Worm (Caenorhabditis elegans) whole organism, L3 larva: ENCODE measurements around the gene srh-241.

Source experiments
- ama-1 ChIP-seq: fragments of 150-350 bp; optimal IDR thresholded peaks from 2 replicates; lab custom pipeline; 2018
- ceh-16 ChIP-seq: sonication (generic microtip); optimal IDR thresholded peaks from 2 replicates; lab custom pipeline; 2017; ENCODE audit warnings: missing biosample characterization, missing genetic modification characterization
- egl-27 ChIP-seq: sonication (generic microtip); optimal IDR thresholded peaks from 4 replicates; lab custom pipeline; 2017; ENCODE audit warnings: missing biosample characterization, missing genetic modification reagents, missing genetic modification characterization
- elt-3 ChIP-seq, 3 experiments: fragments of 150-350 bp in 1 of 3; sonication (generic microtip) in 2 of 3; optimal IDR thresholded peaks; 2 replicates in 2 of 3; 4 replicates in 1 of 3; lab custom pipeline; 2014 to 2017; ENCODE audit warnings: missing biosample characterization in 3 of 3, missing genetic modification characterization in 3 of 3
- fkh-10 ChIP-seq: sonication (generic microtip); optimal IDR thresholded peaks from 2 replicates; lab custom pipeline; 2017; ENCODE audit warnings: missing biosample characterization, missing genetic modification reagents, missing genetic modification characterization
- lin-15B ChIP-seq: fragments of 150-350 bp; optimal IDR thresholded peaks from 2 replicates; lab custom pipeline; 2014; ENCODE audit warnings: missing biosample characterization, missing genetic modification characterization
- lsy-12 ChIP-seq: sonication (generic microtip); optimal IDR thresholded peaks from 2 replicates; lab custom pipeline; 2016; ENCODE audit warnings: mild to moderate bottlenecking, missing genetic modification characterization, missing compliant biosample characterization
- nhr-237 ChIP-seq: fragments of 150-350 bp; optimal IDR thresholded peaks from 2 replicates; lab custom pipeline; 2014; ENCODE audit warnings: missing biosample characterization, missing genetic modification characterization
- nhr-43 ChIP-seq: sonication (generic microtip); optimal IDR thresholded peaks from 2 replicates; lab custom pipeline; 2016; ENCODE audit warnings: mild to moderate bottlenecking, missing genetic modification characterization, missing compliant biosample characterization; ENCODE audit not compliant: poor library complexity, severe bottlenecking
- nhr-77 ChIP-seq: fragments of 150-350 bp; optimal IDR thresholded peaks from 2 replicates; lab custom pipeline; 2014; ENCODE audit warnings: missing biosample characterization, missing genetic modification characterization

DNA sequence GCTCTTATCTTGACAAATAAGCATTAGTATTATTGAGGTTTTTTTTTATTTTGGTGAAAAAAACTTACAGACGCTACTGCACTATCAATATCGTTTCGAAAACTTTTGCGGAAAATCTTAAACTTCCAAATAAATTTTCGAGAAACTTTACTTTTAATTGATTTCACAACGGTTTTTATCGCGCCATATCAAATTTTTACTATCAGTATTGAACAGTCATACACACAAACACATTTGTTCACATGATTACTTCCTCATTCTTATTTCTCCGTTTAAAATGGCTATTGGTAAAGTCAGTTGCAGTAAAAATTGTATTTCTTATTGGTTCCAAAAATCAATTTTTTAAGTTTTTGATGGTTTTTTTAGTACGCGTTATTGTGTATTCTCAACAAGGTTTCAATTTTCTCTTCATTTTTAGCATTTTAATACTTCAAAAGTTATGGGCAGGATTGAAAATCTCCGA, 26.8 kb upstream of the srh-241 start, which contains the start of gene pals-32:
- TF ChIP-seq ama-1 (lab: Kevin White, UChicago): no peak
- TF ChIP-seq fkh-10 (GFP tag; lab: Kevin White, UChicago): no peak
- TF ChIP-seq egl-27 (tag; lab: Kevin White, UChicago): no peak
- TF ChIP-seq lsy-12 (tag; lab: Kevin White, UChicago): no peak
- TF ChIP-seq ceh-16 (tag; lab: Kevin White, UChicago): no peak
- no peak for TF ChIP-seq lin-15B (tag; lab: Kevin White, UChicago)
- no peak for TF ChIP-seq elt-3 (tag; optimal IDR thresholded peaks at IDR 0.05; lab: Kevin White, UChicago)
- no peak for TF ChIP-seq nhr-237 (tag; lab: Kevin White, UChicago)
- no peak for TF ChIP-seq nhr-43 (tag; lab: Kevin White, UChicago)
- TF ChIP-seq nhr-77 (tag; lab: Kevin White, UChicago): no peak
